Fruit fly (Drosophila melanogaster) whole organism, pupa: Measurements from ENCODE around the gene CG43402.

ENCODE experiments used
- CG15710 ChIP-seq: fragments of 200-800 bp; sonication (Bioruptor generic); optimal IDR thresholded peaks from 2 replicates; lab custom pipeline; 2018; ENCODE audit warnings: missing biosample characterization, mild to moderate bottlenecking, missing genetic modification characterization, moderate library complexity
- CG17806 ChIP-seq: fragments of 200-800 bp; sonication (Bioruptor generic); optimal IDR thresholded peaks from 2 replicates; lab custom pipeline; 2018; ENCODE audit warnings: missing biosample characterization, mild to moderate bottlenecking, missing genetic modification characterization, moderate library complexity
- CG32121 ChIP-seq: fragments of 200-800 bp; sonication (Bioruptor generic); IDR thresholded peaks from 2 replicates; pipeline ENCODE4 v1.3.6; 2022; ENCODE audit warnings: missing biosample characterization, missing genetic modification characterization
- CG4496 ChIP-seq: fragments of 200-800 bp; sonication (Bioruptor generic); IDR thresholded peaks from 3 replicates; pipeline ENCODE4 v1.3.6; 2022; ENCODE audit warnings: missing biosample characterization, missing genetic modification characterization
- CG8301 ChIP-seq: fragments of 200-800 bp; sonication (Bioruptor generic); optimal IDR thresholded peaks from 2 replicates; lab custom pipeline; 2018; ENCODE audit warnings: missing biosample characterization, mild to moderate bottlenecking, missing genetic modification characterization
- EcR ChIP-seq: fragments of 200-800 bp; sonication (Bioruptor generic); optimal IDR thresholded peaks from 3 replicates; lab custom pipeline; 2019; ENCODE audit warnings: missing biosample characterization, missing genetic modification characterization, mild to moderate bottlenecking, moderate library complexity, missing genetic modification reagents
- Ets98B ChIP-seq: fragments of 200-800 bp; sonication (Bioruptor generic); IDR thresholded peaks from 2 replicates; pipeline ENCODE4 v1.3.6; 2022; ENCODE audit warnings: missing biosample characterization, missing genetic modification characterization
- Pif1A ChIP-seq: fragments of 200-800 bp; sonication (Bioruptor generic); optimal IDR thresholded peaks from 3 replicates; lab custom pipeline; 2016; ENCODE audit warnings: missing biosample characterization, missing genetic modification characterization
- Pif1B ChIP-seq: fragments of 200-800 bp; sonication (Bioruptor generic); optimal IDR thresholded peaks from 3 replicates; lab custom pipeline; 2016; ENCODE audit warnings: missing biosample characterization, missing genetic modification characterization
- fd96Ca ChIP-seq: fragments of 200-800 bp; sonication (Bioruptor generic); IDR thresholded peaks from 3 replicates; pipeline ENCODE4 v1.3.6; 2022; ENCODE audit warnings: missing biosample characterization, missing genetic modification characterization
- gl ChIP-seq: fragments of 200-800 bp; sonication (Bioruptor generic); optimal IDR thresholded peaks from 2 replicates; lab custom pipeline; 2018; ENCODE audit warnings: missing biosample characterization, mild to moderate bottlenecking, missing genetic modification characterization

- TF ChIP-seq EcR (GFP tag; lab: Kevin White, UChicago) = no peak
- TF ChIP-seq CG32121 (GFP tag; lab: Robert Waterston, UW) = no peak
- peak; percentile 54 for TF ChIP-seq Pif1B
- TF ChIP-seq fd96Ca = no peak
- peak; percentile 58 for TF ChIP-seq Pif1A (GFP tag; lab: Kevin White, UChicago)
- TF ChIP-seq CG17806 (tag; lab: Kevin White, UChicago) = peak; percentile 67
- TF ChIP-seq Ets98B (GFP tag; lab: Robert Waterston, UW) = no peak; the same call in 1 of the 2 replicates
- TF ChIP-seq gl (tag; lab: Kevin White, UChicago) = peak; percentile 17
- TF ChIP-seq CG15710 = peak; percentile 70
- TF ChIP-seq CG8301 (tag; lab: Kevin White, UChicago) = peak; percentile 36
- peak; percentile 37; the same call in 1 of the 3 replicates for TF ChIP-seq CG4496 (GFP tag; lab: Robert Waterston, UW)
Measured at dm6 chr2L:1412691-1413090, 29.7 kb upstream of the CG43402 start.
